Worm (Caenorhabditis elegans): ENCODE measurements around the gene C32D5.7.
A peak's percentile ranks its signal among the peaks of the same experiment; 100 is the strongest.

The C32D5.7 gene

ce11 chrII:6342455-6342854, 2.6 kb upstream of the C32D5.7 start:
- TF ChIP-seq mml-1 (tag; optimal IDR thresholded peaks at IDR 0.05) (no peak), nhr-28 (tag; optimal IDR thresholded peaks at IDR 0.05) (no peak), fos-1 (tag; optimal IDR thresholded peaks at IDR 0.05) (no peak), unc-39 (tag; optimal IDR thresholded peaks at IDR 0.05) (no peak), egl-5 (tag; optimal IDR thresholded peaks at IDR 0.05) (no peak), ceh-9 (tag; optimal IDR thresholded peaks at IDR 0.05) (no peak), nhr-12 (tag; optimal IDR thresholded peaks at IDR 0.05) (no peak), sea-2 (GFP tag; optimal IDR thresholded peaks at IDR 0.05) (no peak), ztf-11 (tag; optimal IDR thresholded peaks at IDR 0.05) (no peak), mdl-1 (tag; optimal IDR thresholded peaks at IDR 0.05) (no peak), nhr-237 (tag; optimal IDR thresholded peaks at IDR 0.05) (no peak), snpc-4 (tag; optimal IDR thresholded peaks at IDR 0.05) (no peak)

- TF ChIP-seq pha-4 (tag; optimal IDR thresholded peaks at IDR 0.05) (peak; percentile 25), lsy-12 (tag; optimal IDR thresholded peaks at IDR 0.05) (no peak), eor-1 (tag; optimal IDR thresholded peaks at IDR 0.05) (no peak), nhr-76 (tag; optimal IDR thresholded peaks at IDR 0.05) (no peak), nhr-28 (tag; optimal IDR thresholded peaks at IDR 0.05) (no peak), R02D3.7 (tag; optimal IDR thresholded peaks at IDR 0.05) (no peak), zag-1 (tag; optimal IDR thresholded peaks at IDR 0.05) (no peak), ztf-11 (tag; optimal IDR thresholded peaks at IDR 0.05) (no peak), fos-1 (tag; optimal IDR thresholded peaks at IDR 0.05) (no peak), nhr-23 (tag; optimal IDR thresholded peaks at IDR 0.05) (peak; percentile 73), mml-1 (tag; optimal IDR thresholded peaks at IDR 0.05) (no peak), ceh-9 (tag; optimal IDR thresholded peaks at IDR 0.05) (no peak), ama-1 (optimal IDR thresholded peaks at IDR 0.05) (no peak), elt-3 (tag; optimal IDR thresholded peaks at IDR 0.05) (no peak), nhr-25 (tag; optimal IDR thresholded peaks at IDR 0.05) (no peak), nhr-11 (tag; optimal IDR thresholded peaks at IDR 0.05) (no peak), jun-1 (tag; optimal IDR thresholded peaks at IDR 0.05) (no peak), nhr-12 (tag; optimal IDR thresholded peaks at IDR 0.05) (no peak), pqm-1 (tag; optimal IDR thresholded peaks at IDR 0.05) (peak; percentile 57), ceh-16 (tag; optimal IDR thresholded peaks at IDR 0.05) (no peak), nhr-237 (tag; optimal IDR thresholded peaks at IDR 0.05) (no peak), egl-27 (tag; optimal IDR thresholded peaks at IDR 0.05) (no peak), elt-2 (tag; optimal IDR thresholded peaks at IDR 0.05) (no peak), egl-5 (tag; optimal IDR thresholded peaks at IDR 0.05) (no peak), hmg-11 (tag; optimal IDR thresholded peaks at IDR 0.05) (no peak)
These were observed 1.2 kb upstream of the C32D5.7 start for ce11 chrII:6341076-6341475.

- TF ChIP-seq eor-1 (tag; optimal IDR thresholded peaks at IDR 0.05) = no peak
- TF ChIP-seq mdl-1 (tag; optimal IDR thresholded peaks at IDR 0.05) = no peak
- TF ChIP-seq fos-1 (tag; optimal IDR thresholded peaks at IDR 0.05) = no peak
- TF ChIP-seq elt-1 (tag; optimal IDR thresholded peaks at IDR 0.05) = no peak
- no peak for TF ChIP-seq elt-3 (tag; optimal IDR thresholded peaks at IDR 0.05)
- no peak for TF ChIP-seq jun-1 (tag; optimal IDR thresholded peaks at IDR 0.05)
- TF ChIP-seq daf-12 (tag; optimal IDR thresholded peaks at IDR 0.05) = no peak
- peak; percentile 51 for TF ChIP-seq elt-2 (tag; optimal IDR thresholded peaks at IDR 0.05)
- peak; percentile 72 for TF ChIP-seq pqm-1 (tag; optimal IDR thresholded peaks at IDR 0.05)
- TF ChIP-seq pha-4 (tag; optimal IDR thresholded peaks at IDR 0.05) = peak; percentile 44
- TF ChIP-seq nhr-11 (tag; optimal IDR thresholded peaks at IDR 0.05) = no peak
- no peak for TF ChIP-seq nfya-1 (tag; optimal IDR thresholded peaks at IDR 0.05; ENCODE audit: insufficient read depth)
These were observed 337 bp downstream of the C32D5.7 start for ce11 chrII:6339511-6339910.

- TF ChIP-seq elt-2 (tag; optimal IDR thresholded peaks at IDR 0.05) (peak; percentile 67), nhr-11 (tag; optimal IDR thresholded peaks at IDR 0.05) (peak; percentile 18), aly-2 (tag; optimal IDR thresholded peaks at IDR 0.05) (no peak), pqm-1 (tag; optimal IDR thresholded peaks at IDR 0.05) (peak; percentile 56), eor-1 (tag; optimal IDR thresholded peaks at IDR 0.05) (no peak)
These were observed 4.5 kb downstream of the C32D5.7 start, which contains the start of gene C32D5.14 for ce11 chrII:6335358-6335757. C32D5.14 (plus strand) TSS chrII:6335488.

ce11 chrII:6334745-6335260, 5.0 kb downstream of the C32D5.7 start:
- peak; percentile 64 for TF ChIP-seq elt-2 (tag; optimal IDR thresholded peaks at IDR 0.05)
- TF ChIP-seq ama-1 (optimal IDR thresholded peaks at IDR 0.05) = no peak

Data from whole organism, L3 larva.